Worm (Caenorhabditis elegans) whole organism, L4/young adult: ENCODE data around the gene C25E10.17.

Experiments used
- W03F9.2 ChIP-seq: fragments of 150-350 bp; optimal IDR thresholded peaks from 2 replicates; lab custom pipeline; 2014; ENCODE audit warnings: missing biosample characterization, missing genetic modification characterization
- dao-5 ChIP-seq: sonication (generic microtip); optimal IDR thresholded peaks from 2 replicates; lab custom pipeline; 2016; ENCODE audit warnings: missing genotype, missing genetic modification characterization, moderate library complexity, missing compliant biosample characterization

- TF ChIP-seq dao-5 (tag; lab: Kevin White, UChicago) (no peak), W03F9.2 (tag; lab: Kevin White, UChicago) (no peak)
Observed at ce11 chrV:9076273-9076672, 28.9 kb upstream of the C25E10.17 start, which contains the start of gene T27E4.7.
